Worm (Caenorhabditis elegans): ENCODE data around the gene srg-46.

The srg-46 gene

ce11 chrV:13409089-13409488, 45.6 kb downstream of the srg-46 start:
- TF ChIP-seq F52B5.7 (tag; optimal IDR thresholded peaks at IDR 0.05): no peak
- no peak for TF ChIP-seq rcor-1 (GFP tag; IDR thresholded peaks at IDR 0.05)
- no peak for TF ChIP-seq nhr-80 (tag; optimal IDR thresholded peaks at IDR 0.05)
- 0 out of 2 replicates have a peak, but pooled peaks have one; percentile 11 for TF ChIP-seq ztf-28 (GFP tag; IDR thresholded peaks at IDR 0.05)
- no peak for TF ChIP-seq ccch-3 (GFP tag; optimal IDR thresholded peaks at IDR 0.05)
- no peak for TF ChIP-seq F49E8.2 (tag; optimal IDR thresholded peaks at IDR 0.05; ENCODE audit: insufficient read depth)
- no peak for TF ChIP-seq tbx-9 (tag; optimal IDR thresholded peaks at IDR 0.05; ENCODE audit: borderline replicate concordance)
- TF ChIP-seq sdz-38 (tag; optimal IDR thresholded peaks at IDR 0.05): no peak
- TF ChIP-seq nhr-120 (GFP tag; IDR thresholded peaks at IDR 0.05): no peak
- no peak for TF ChIP-seq sea-2 (GFP tag; IDR thresholded peaks at IDR 0.05)
- no peak for TF ChIP-seq lin-40 (tag; optimal IDR thresholded peaks at IDR 0.05)
- TF ChIP-seq xnd-1 (tag; optimal IDR thresholded peaks at IDR 0.05): peak; percentile 35
- no peak for TF ChIP-seq ztf-26 (tag; optimal IDR thresholded peaks at IDR 0.05)
- no peak for TF ChIP-seq F22D6.2 (tag; optimal IDR thresholded peaks at IDR 0.05)
- no peak for TF ChIP-seq rec-8 (tag; optimal IDR thresholded peaks at IDR 0.05)
- peak; percentile 41; the same call in 1 of the 2 replicates for TF ChIP-seq madf-8 (GFP tag; conservative IDR thresholded peaks at IDR 0.05)
- TF ChIP-seq ceh-27 (GFP tag; optimal IDR thresholded peaks at IDR 0.05): no peak
- no peak; the same call in 1 of the 2 replicates for TF ChIP-seq mcd-1 (GFP tag; IDR thresholded peaks at IDR 0.05)
- TF ChIP-seq lin-35 (GFP tag; optimal IDR thresholded peaks at IDR 0.05): peak in 2 of 3 experiments; percentile 5 to 67
- TF ChIP-seq egl-18 (GFP tag; IDR thresholded peaks at IDR 0.05): no peak
- no peak for TF ChIP-seq dox-1 (GFP tag; IDR thresholded peaks at IDR 0.05)
- TF ChIP-seq madf-10 (tag; optimal IDR thresholded peaks at IDR 0.05): no peak
- no peak for TF ChIP-seq F39B2.1 (GFP tag; IDR thresholded peaks at IDR 0.05)
- no peak for TF ChIP-seq C06A6.2 (GFP tag; conservative IDR thresholded peaks at IDR 0.05)
- peak; percentile 9 for TF ChIP-seq ZK185.1 (tag; optimal IDR thresholded peaks at IDR 0.05; ENCODE audit: poor library complexity, severe bottlenecking)
- no peak for TF ChIP-seq somi-1 (GFP tag; optimal IDR thresholded peaks at IDR 0.05)
- no peak for TF ChIP-seq him-1 (tag; optimal IDR thresholded peaks at IDR 0.05)
- TF ChIP-seq ets-4 (GFP tag; optimal IDR thresholded peaks at IDR 0.05): no peak
- no peak for TF ChIP-seq K12H6.12 (tag; optimal IDR thresholded peaks at IDR 0.05)
- no peak for TF ChIP-seq ekl-4 (GFP tag; IDR thresholded peaks at IDR 0.05)
- no peak for TF ChIP-seq nfya-2 (GFP tag; IDR thresholded peaks at IDR 0.05)
- TF ChIP-seq dpff-1 (tag; optimal IDR thresholded peaks at IDR 0.05): no peak
- peak; percentile 83 for TF ChIP-seq lin-54 (GFP tag; optimal IDR thresholded peaks at IDR 0.05)
- no peak for TF ChIP-seq ztf-18 (tag; optimal IDR thresholded peaks at IDR 0.05)
- no peak for TF ChIP-seq nhr-90 (tag; optimal IDR thresholded peaks at IDR 0.05)
- TF ChIP-seq ama-1 (optimal IDR thresholded peaks at IDR 0.05): no peak
- no peak for TF ChIP-seq ama-1 (GFP tag; optimal IDR thresholded peaks at IDR 0.05)
- TF ChIP-seq snpc-4 (GFP tag; optimal IDR thresholded peaks at IDR 0.05): no peak
- TF ChIP-seq snpc-4 (tag; optimal IDR thresholded peaks at IDR 0.05): no peak
- TF ChIP-seq attf-3 (GFP tag; conservative IDR thresholded peaks at IDR 0.05): 0 out of 2 replicates have a peak, but pooled peaks have one; percentile 13
- TF ChIP-seq aptf-2 (GFP tag; conservative IDR thresholded peaks at IDR 0.05): 0 out of 2 replicates have a peak, but pooled peaks have one; percentile 23
- peak; percentile 37; the same call in 1 of the 2 replicates for TF ChIP-seq ceh-91 (GFP tag; IDR thresholded peaks at IDR 0.05)
- TF ChIP-seq ztf-3 (GFP tag; optimal IDR thresholded peaks at IDR 0.05): no peak
- TF ChIP-seq madf-3 (GFP tag; IDR thresholded peaks at IDR 0.05): no peak
- TF ChIP-seq Y53F4B.3 (GFP tag; IDR thresholded peaks at IDR 0.05): no peak
- no peak for TF ChIP-seq B0019.2 (GFP tag; conservative IDR thresholded peaks at IDR 0.05)
- peak; percentile 48 for TF ChIP-seq efl-1 (GFP tag; optimal IDR thresholded peaks at IDR 0.05)
- no peak for TF ChIP-seq chd-7 (tag; optimal IDR thresholded peaks at IDR 0.05)
- no peak for TF ChIP-seq B0035.1 (tag; optimal IDR thresholded peaks at IDR 0.05)
